Fruit fly (Drosophila melanogaster): ENCODE results near the gene CG46448.

DNA sequence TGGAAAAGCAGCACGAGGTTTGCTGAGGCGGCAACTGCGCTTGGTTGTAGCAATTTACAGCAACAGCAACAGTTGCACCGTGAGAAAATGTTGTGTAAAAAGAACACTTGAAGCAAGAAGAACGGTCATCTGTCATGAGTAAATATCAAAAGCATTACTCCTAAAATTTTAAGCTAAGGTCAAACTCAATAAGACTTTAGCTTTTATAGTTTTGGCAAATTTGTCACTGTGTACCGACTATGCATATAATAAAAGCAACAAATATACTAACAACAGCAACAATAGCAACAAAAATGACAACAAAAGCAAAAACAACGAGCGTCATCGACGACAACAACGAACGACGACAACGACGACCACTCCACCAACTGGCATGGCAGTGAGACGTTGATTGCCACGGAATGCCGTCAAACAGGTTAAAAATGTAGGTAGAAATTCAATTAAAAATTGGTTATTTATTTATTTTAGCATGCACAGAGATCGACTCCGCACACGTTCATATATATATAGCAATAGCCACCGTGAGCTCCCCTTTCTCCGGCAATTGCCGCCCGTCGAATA lies 42.1 kb downstream of the CG46448 start:
- peak; percentile 97 for TF ChIP-seq Gug (GFP tag; IDR thresholded peaks at IDR 0.05)
- TF ChIP-seq fd59A (GFP tag; optimal IDR thresholded peaks at IDR 0.05) = peak; percentile 99
- TF ChIP-seq Eip93F (GFP tag; optimal IDR thresholded peaks at IDR 0.05) = peak; percentile 57
- peak; percentile 96 for TF ChIP-seq CG11902 (GFP tag; optimal IDR thresholded peaks at IDR 0.05)
